Worm (Caenorhabditis elegans): ENCODE measurements around the gene F23B2.10.

Gene F23B2.10

DNA sequence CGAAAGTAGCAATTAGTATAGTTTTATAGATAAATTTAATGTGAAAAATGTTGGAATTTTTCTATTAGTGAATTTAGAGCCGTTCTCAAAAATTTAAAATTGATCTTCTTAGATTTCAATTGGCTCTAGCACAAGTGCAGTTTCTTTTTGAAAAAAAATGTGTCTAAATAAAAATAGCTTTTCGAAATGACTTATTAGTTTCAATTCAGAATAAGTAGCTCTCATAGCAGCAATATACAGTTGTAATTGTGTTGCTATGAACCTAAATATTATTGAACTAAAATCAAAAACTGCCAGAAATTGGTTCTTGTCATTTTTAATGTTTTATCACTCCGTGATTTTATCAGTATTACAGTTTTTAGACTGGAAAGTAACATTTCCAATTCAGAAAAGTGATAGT lies 36.5 kb downstream of the F23B2.10 start:
- TF ChIP-seq hlh-17 (GFP tag; optimal IDR thresholded peaks at IDR 0.05; ENCODE audit: borderline replicate concordance) (no peak), sox-4 (tag; optimal IDR thresholded peaks at IDR 0.05) (no peak), nhr-20 (tag; optimal IDR thresholded peaks at IDR 0.05) (no peak), mef-2 (tag; optimal IDR thresholded peaks at IDR 0.05) (no peak), pax-3 (tag; optimal IDR thresholded peaks at IDR 0.05) (no peak)

- TF ChIP-seq elt-2 (tag; optimal IDR thresholded peaks at IDR 0.05) = peak; percentile 46
- TF ChIP-seq efl-1 (optimal IDR thresholded peaks at IDR 0.05) = no peak
- TF ChIP-seq efl-1 (GFP tag; optimal IDR thresholded peaks at IDR 0.05 in 1 of 2) = peak in 1 of 2 experiments; percentile 46
- no peak for TF ChIP-seq grh-1 (GFP tag; IDR thresholded peaks at IDR 0.05)
These were observed 37.7 kb downstream of the F23B2.10 start for ce11 chrIV:9116452-9116851.

DNA sequence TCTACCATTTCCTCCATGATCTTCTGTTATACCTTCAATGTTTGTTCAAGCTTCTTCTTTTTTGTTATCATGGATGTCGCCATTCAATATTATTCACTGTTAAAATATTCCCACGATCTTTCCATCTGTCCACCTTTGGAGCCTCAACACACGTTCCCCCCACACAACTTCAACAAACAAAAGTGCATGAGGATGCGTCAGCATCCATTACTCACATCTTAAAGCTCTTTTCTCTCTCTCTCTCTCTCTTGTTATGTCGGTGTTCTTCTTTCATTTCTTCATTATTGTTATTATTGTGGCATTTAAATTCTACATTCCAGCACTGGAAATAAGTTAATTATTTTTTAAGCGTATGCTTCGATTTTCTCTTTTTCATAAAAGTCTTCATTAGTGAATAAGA lies 40.1 kb downstream of the F23B2.10 start:
- TF ChIP-seq C04F5.9 (tag; optimal IDR thresholded peaks at IDR 0.05) (no peak), nhr-237 (tag; optimal IDR thresholded peaks at IDR 0.05) (no peak), nhr-77 (tag; optimal IDR thresholded peaks at IDR 0.05) (no peak)

DNA sequence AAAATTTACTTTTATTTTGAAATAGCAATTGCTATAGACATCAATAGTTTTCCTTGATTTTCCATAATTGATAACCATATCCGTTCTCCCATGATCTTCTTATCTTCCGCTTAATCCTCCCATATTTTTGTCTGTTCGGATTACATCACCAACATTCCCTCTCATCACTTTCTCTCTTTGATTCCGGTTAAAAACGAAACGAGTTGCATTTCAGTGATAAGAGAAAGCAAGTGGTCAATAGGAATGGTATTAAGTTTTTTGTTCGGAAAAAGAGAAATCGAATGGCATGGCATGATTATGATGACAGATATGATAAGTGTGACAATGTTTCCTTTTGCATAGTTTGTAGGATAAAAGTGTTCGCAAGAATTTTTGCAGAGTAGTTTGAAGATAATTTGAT lies 42.1 kb downstream of the F23B2.10 start:
- TF ChIP-seq swsn-7 (tag; optimal IDR thresholded peaks at IDR 0.05) = no peak
- peak; percentile 29 for TF ChIP-seq jun-1 (tag; optimal IDR thresholded peaks at IDR 0.05)
- TF ChIP-seq alr-1 (tag; optimal IDR thresholded peaks at IDR 0.05; ENCODE audit: borderline replicate concordance) = no peak
- TF ChIP-seq nhr-90 (tag; optimal IDR thresholded peaks at IDR 0.05; ENCODE audit: poor library complexity) = no peak
- TF ChIP-seq blmp-1 (tag; optimal IDR thresholded peaks at IDR 0.05) = peak; percentile 95
- TF ChIP-seq lin-13 (GFP tag; optimal IDR thresholded peaks at IDR 0.05) = no peak
- no peak for TF ChIP-seq lin-35 (GFP tag; optimal IDR thresholded peaks at IDR 0.05)
- TF ChIP-seq nhr-76 (tag; optimal IDR thresholded peaks at IDR 0.05) = no peak
- TF ChIP-seq sptf-1 (tag; optimal IDR thresholded peaks at IDR 0.05) = no peak
- TF ChIP-seq nhr-11 (tag; optimal IDR thresholded peaks at IDR 0.05) = no peak
- TF ChIP-seq egl-27 (tag; optimal IDR thresholded peaks at IDR 0.05) = no peak
- TF ChIP-seq elt-2 (tag; optimal IDR thresholded peaks at IDR 0.05) = peak; percentile 62
- no peak for TF ChIP-seq unc-130 (tag; optimal IDR thresholded peaks at IDR 0.05)
- TF ChIP-seq C04F5.9 (tag; optimal IDR thresholded peaks at IDR 0.05) = no peak
- TF ChIP-seq ceh-8 (GFP tag; optimal IDR thresholded peaks at IDR 0.05) = no peak
- TF ChIP-seq ama-1 (optimal IDR thresholded peaks at IDR 0.05) = no peak
- no peak for TF ChIP-seq tbx-2 (tag; optimal IDR thresholded peaks at IDR 0.05)
- TF ChIP-seq ets-5 (GFP tag; IDR thresholded peaks at IDR 0.05) = no peak

ce11 chrIV:9108631-9109030 lies 45.5 kb downstream of the F23B2.10 start, which contains the start of gene aly-1:
Gene aly-1 (plus strand): TSS chrIV:9108931.
- TF ChIP-seq lsy-2 (tag; optimal IDR thresholded peaks at IDR 0.05) (no peak), swsn-7 (tag; optimal IDR thresholded peaks at IDR 0.05) (no peak), elt-3 (tag; optimal IDR thresholded peaks at IDR 0.05) (no peak), ets-5 (GFP tag; IDR thresholded peaks at IDR 0.05) (no peak), unc-30 (tag; optimal IDR thresholded peaks at IDR 0.05) (no peak), C04F5.9 (tag; optimal IDR thresholded peaks at IDR 0.05) (no peak), dsc-1 (tag; optimal IDR thresholded peaks at IDR 0.05) (no peak), ceh-8 (GFP tag; optimal IDR thresholded peaks at IDR 0.05) (no peak), lin-14 (GFP tag; optimal IDR thresholded peaks at IDR 0.05) (no peak), xbp-1 (tag; optimal IDR thresholded peaks at IDR 0.05) (no peak), rnt-1 (tag; optimal IDR thresholded peaks at IDR 0.05) (no peak), unc-62 (GFP tag; optimal IDR thresholded peaks at IDR 0.05) (no peak), aly-2 (tag; optimal IDR thresholded peaks at IDR 0.05) (no peak), ceh-88 (GFP tag; IDR thresholded peaks at IDR 0.05) (no peak), nhr-11 (tag; optimal IDR thresholded peaks at IDR 0.05) (no peak)

Measured in whole organism, L1 larva.